Fruit fly (Drosophila melanogaster) whole organism, adult: ENCODE data around the gene CG5515.

ENCODE experiments used
- CG1620 ChIP-seq: fragments of 200-800 bp; sonication (Bioruptor generic); optimal IDR thresholded peaks from 2 replicates; lab custom pipeline; 2016; ENCODE audit warnings: missing biosample characterization, missing genetic modification characterization
- CG7045 ChIP-seq: fragments of 200-800 bp; sonication (Bioruptor generic); optimal IDR thresholded peaks from 2 replicates; lab custom pipeline; 2017; ENCODE audit warnings: missing biosample characterization, mild to moderate bottlenecking, missing genetic modification characterization
- CG7101 ChIP-seq: fragments of 200-800 bp; sonication (Bioruptor generic); optimal IDR thresholded peaks from 2 replicates; lab custom pipeline; 2018; ENCODE audit warnings: missing biosample characterization, mild to moderate bottlenecking, missing genetic modification characterization, moderate library complexity
- Hr96 ChIP-seq: fragments of 200-800 bp; sonication (Bioruptor generic); optimal IDR thresholded peaks from 2 replicates; lab custom pipeline; 2016; ENCODE audit warnings: missing biosample characterization, missing genetic modification characterization
- bab1 ChIP-seq: fragments of 200-800 bp; sonication (Bioruptor generic); optimal IDR thresholded peaks from 3 replicates; lab custom pipeline; 2019; ENCODE audit warnings: missing biosample characterization, mild to moderate bottlenecking, missing genetic modification characterization, moderate library complexity
- cic ChIP-seq: fragments of 200-800 bp; sonication (Bioruptor generic); optimal IDR thresholded peaks from 2 replicates; lab custom pipeline; 2017; ENCODE audit warnings: missing biosample characterization, mild to moderate bottlenecking, missing genetic modification characterization, moderate library complexity
- kay ChIP-seq: fragments of 200-800 bp; sonication (Bioruptor generic); peaks from one replicate; lab custom pipeline; 2016; ENCODE audit warnings: missing biosample characterization, missing genetic modification characterization, borderline replicate concordance

DNA sequence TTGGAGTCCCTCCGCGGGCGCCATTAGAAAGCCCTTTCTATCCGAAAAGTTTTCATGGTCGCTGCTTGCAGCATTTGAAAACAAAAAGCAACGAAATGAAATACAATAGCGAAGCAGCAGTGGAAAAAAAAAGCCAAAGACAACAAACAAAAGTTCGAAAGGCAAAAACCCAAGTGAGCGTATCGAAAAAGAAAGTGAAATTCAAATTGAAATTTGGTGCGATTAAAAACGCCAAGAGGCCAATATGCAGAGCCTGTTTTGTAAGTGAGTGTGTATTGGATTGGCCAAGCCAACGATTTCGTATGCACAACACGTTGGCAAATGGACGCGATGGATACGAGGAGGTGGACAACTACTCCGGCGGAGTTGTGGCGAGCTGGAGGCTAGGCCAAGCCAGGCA, 14.0 kb upstream of the CG5515 start:
- TF ChIP-seq cic (GFP tag; lab: Kevin White, UChicago) (no peak), CG7101 (tag; lab: Kevin White, UChicago) (no peak), bab1 (GFP tag; lab: Kevin White, UChicago) (no peak), Hr96 (GFP tag; lab: Kevin White, UChicago) (no peak), CG1620 (GFP tag; lab: Kevin White, UChicago) (no peak), kay (GFP tag; lab: Kevin White, UChicago) (no peak), CG7045 (GFP tag; lab: Kevin White, UChicago) (no peak)
